Fruit fly (Drosophila melanogaster) S2 (cell line): ENCODE data around the gene RpS21.

Source experiments
- CG8478 ChIP-seq: fragments of >200 bp; optimal IDR thresholded peaks from 2 replicates; lab custom pipeline; 2018
- CTCF ChIP-seq, 2 experiments: fragments of >200 bp; optimal IDR thresholded peaks; 2 replicates each; lab custom pipeline; 2018

The RpS21 gene

dm6 chr2L:2886226-2886569, 30.3 kb downstream of the RpS21 start:
- no peak for TF ChIP-seq CG8478 (lab: Kevin White, UChicago)
- TF ChIP-seq CTCF (optimal IDR thresholded peaks at IDR 0.05; lab: Kevin White, UChicago), result no peak

DNA sequence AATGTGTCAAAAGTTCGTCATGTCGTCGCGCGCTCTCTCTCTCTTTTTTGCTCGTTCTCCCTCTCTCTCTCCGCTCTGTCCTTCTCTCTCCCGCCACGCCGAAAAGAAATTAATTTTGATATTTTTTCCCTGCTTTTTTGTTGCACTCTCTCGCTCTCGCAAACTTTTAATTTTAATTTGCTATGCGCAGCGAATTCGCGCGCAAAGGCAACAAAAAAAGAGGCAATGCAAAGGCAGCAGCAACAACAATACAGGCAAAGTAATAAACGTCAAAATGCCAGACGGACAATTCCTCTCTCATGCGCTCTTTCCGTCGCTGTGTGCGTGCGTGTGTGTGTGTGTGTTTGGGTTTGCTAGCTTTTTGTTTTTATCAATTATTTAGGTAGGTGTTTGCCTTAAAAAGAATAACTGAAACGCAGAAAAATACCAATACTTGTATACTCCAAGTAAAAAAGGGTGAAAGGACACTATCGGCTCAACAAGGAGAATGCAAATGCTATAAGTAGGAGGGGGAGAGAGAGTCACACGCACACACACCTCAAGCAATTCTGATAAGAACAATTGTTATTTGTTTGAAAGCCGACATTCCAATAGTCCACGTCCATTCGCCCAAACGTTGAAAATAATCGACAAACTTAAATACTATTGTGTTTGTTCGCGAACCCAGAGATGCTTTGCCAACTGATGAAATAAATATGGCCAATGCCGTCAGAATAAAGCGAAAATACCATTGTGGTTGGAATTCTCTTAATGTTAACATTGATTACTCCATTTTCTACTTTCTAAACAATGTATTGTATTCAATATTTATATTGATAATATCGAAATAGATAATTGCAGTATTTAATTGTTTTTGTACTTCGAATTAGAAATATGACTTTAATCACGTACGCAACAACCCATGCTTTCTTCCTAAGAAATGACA, 31.0 kb downstream of the RpS21 start:
- TF ChIP-seq CTCF (optimal IDR thresholded peaks at IDR 0.05; lab: Kevin White, UChicago) (no peak), CG8478 (lab: Kevin White, UChicago) (no peak)

DNA sequence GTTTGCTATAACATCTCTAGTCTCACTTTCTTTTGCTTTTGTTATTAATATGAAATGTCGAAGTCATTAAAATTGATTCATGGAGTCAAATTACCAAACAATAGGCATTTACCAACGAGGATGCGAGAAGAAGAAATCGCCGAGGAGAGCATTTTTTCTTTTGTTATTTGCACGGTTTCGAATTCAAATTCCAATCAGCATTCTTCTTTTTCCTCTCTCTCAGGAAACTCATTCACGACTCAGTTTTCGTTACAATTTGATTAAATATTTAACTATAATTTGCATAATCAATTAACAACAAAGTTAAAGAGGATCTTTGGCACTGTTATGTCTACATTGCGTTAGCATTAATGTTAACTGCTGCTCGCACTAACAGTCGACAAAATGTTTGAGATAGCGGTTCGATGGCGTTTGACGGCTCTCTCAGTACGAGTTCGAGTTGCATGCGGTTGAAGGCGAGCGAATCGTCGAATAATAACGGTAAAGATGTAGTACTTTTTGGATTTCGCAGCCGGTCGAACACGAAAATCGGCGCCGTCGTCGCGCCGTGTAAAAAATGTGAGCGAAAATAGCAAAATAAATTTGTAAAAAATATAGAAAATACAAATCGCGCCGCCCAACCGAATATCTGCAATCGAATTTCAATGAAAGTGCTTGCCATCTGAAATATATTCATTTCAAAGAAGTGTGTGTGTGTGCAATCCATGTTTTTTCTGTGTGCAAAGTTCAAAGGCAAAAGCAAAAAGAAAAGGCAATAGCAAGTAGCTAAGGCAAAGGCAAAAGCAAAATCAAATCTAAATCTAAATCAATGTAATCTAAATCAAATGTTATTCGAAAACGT, 32.1 kb downstream of the RpS21 start:
- TF ChIP-seq CG8478 (lab: Kevin White, UChicago), result no peak
- TF ChIP-seq CTCF (optimal IDR thresholded peaks at IDR 0.05; lab: Kevin White, UChicago), result no peak

- no peak for TF ChIP-seq CTCF (optimal IDR thresholded peaks at IDR 0.05; lab: Kevin White, UChicago)
- no peak for TF ChIP-seq CG8478 (lab: Kevin White, UChicago)
Measured at dm6 chr2L:2888859-2889443, 33.1 kb downstream of the RpS21 start.

dm6 chr2L:2891200-2891599, 35.3 kb downstream of the RpS21 start:
- no peak for TF ChIP-seq CG8478 (lab: Kevin White, UChicago)
- TF ChIP-seq CTCF (optimal IDR thresholded peaks at IDR 0.05; lab: Kevin White, UChicago), result no peak

DNA sequence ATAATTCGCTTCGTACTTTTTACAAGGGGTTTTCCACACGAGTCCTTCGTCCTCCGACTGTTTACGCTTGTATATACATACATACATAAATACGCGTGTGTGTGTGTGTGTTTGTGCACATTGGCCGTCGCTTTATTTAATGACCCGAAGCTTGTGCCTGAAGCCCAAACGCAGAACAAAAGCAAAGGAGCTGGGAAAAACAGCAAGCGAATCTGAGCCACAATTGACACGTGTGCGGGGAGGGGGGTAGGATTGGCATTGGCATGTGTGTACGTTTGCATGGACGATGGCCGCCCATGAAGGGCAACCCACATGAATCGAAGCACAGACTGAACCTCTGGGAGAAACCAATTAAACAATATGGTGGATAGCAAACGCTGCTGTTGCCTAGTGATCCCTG, 38.5 kb downstream of the RpS21 start:
- TF ChIP-seq CG8478 (lab: Kevin White, UChicago) (no peak), CTCF (optimal IDR thresholded peaks at IDR 0.05; lab: Kevin White, UChicago) (no peak)

DNA sequence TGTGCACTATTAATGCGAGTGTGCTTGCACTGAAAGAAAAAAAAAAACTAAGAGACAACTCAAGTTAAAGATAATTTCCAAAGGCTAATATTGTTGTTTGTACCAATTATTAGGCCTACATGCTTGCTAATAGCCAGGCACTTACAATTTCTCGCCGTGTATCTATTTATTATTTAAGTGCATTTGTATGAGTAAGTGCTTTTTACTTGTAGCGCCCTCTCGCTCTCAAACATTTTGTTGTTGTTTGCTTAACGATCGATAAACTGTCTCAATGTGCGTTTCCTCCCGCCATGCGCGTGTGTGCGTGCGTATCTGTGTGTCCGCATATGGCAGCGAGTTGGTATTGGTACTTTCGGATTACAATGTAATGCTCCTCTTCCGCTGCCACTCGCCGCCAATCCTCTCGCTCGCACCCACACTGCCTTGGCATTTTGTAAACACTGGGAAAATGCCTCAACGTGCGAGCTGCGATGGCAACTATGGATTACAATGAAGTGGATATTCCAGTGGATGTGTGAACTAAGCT, 41.2 kb downstream of the RpS21 start:
- TF ChIP-seq CG8478 (lab: Kevin White, UChicago) (no peak), CTCF (optimal IDR thresholded peaks at IDR 0.05; lab: Kevin White, UChicago) (no peak)

- TF ChIP-seq CTCF (optimal IDR thresholded peaks at IDR 0.05; lab: Kevin White, UChicago) (no peak), CG8478 (lab: Kevin White, UChicago) (no peak)
Measured at dm6 chr2L:2897710-2898109, 41.8 kb downstream of the RpS21 start.

dm6 chr2L:2898247-2898646, 42.4 kb downstream of the RpS21 start:
- TF ChIP-seq CTCF (optimal IDR thresholded peaks at IDR 0.05; lab: Kevin White, UChicago), result no peak

dm6 chr2L:2900392-2901028, 44.6 kb downstream of the RpS21 start:
- no peak for TF ChIP-seq CTCF (optimal IDR thresholded peaks at IDR 0.05; lab: Kevin White, UChicago)
- TF ChIP-seq CG8478 (lab: Kevin White, UChicago), result no peak

- TF ChIP-seq CTCF (optimal IDR thresholded peaks at IDR 0.05; lab: Kevin White, UChicago), result no peak
- no peak for TF ChIP-seq CG8478 (lab: Kevin White, UChicago)
Measured at dm6 chr2L:2901445-2901844, 45.6 kb downstream of the RpS21 start.

DNA sequence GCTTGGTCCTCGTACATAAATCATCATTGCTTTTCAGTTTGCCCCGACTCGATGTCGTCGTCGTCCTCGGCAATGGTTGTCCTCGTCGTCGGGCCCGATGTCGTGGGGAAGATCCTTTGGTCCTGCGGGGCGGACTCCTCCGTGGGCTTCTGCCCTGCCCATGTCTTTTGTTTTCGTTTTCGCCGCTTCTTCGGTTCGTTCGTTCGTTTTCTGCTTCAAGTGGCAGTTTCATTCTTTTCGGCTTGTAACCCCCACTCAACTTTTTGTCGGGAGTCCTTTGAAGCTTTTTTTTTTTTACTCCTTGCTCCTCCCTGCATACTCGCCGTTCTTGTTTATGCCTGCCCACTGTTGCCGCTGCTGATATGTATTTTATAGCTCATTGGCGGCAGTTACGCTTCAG, 47.8 kb downstream of the RpS21 start:
- TF ChIP-seq CG8478 (lab: Kevin White, UChicago) (no peak), CTCF (optimal IDR thresholded peaks at IDR 0.05; lab: Kevin White, UChicago) (no peak)

DNA sequence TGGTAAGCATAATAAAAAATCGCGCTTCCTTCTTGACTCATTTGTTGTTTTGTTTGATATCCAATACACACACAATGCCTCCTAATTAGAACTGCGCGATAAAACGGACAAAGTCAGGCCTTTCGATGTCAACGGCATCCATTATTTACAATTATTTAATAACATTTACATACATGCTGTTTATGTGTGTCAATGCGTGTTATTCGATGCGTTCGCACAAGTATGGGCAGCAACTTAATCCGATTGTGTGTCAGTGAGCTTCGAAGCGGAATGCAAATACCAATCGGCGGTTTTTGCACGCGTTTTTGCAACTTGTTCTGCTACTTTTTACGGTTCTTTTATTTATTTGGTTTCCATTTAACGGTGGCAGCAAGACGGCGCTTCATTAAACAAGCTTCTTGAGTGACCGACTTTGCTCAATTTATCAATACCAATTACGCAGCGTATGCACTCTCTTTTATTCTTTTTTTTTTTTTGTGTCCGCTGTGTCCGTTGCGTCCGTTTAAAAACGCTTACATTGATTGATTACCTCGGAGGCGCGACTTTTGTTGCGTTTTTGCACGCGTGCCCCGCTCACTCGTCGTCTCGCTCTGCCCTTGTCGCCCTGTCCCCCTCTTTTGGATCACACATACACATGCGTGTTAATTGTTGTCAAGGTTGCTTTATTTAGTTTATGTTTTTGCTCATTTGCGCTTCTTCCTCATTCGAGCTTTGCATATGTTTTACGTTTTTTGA, 48.6 kb downstream of the RpS21 start:
- TF ChIP-seq CTCF (optimal IDR thresholded peaks at IDR 0.05; lab: Kevin White, UChicago), result no peak
- TF ChIP-seq CG8478 (lab: Kevin White, UChicago), result no peak

DNA sequence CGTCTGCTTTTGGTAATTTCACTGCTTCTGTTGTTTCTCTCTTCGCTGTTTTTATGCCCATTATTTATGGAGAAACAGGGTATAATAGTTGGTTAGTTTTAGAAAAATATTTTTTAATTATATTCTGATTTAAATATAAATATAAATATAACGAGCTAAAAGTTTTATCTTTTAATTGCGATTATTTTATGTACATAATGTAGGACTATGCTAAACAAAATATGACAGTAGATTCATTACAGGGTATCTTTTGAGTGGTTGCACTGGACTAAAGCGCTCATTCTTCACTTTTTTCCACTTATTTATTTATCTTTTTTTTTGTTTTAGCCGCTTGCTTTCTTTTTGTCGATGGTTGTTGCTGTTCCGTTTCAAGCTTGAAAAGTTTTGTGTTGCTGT, 49.2 kb downstream of the RpS21 start:
- no peak for TF ChIP-seq CG8478 (lab: Kevin White, UChicago)
- no peak for TF ChIP-seq CTCF (optimal IDR thresholded peaks at IDR 0.05; lab: Kevin White, UChicago)
